Fruit fly (Drosophila melanogaster) whole organism, embryonic: ENCODE results near the gene AGO2.
A peak's percentile ranks its signal among the peaks of the same experiment; 100 is the strongest.

Experiments used
- Ada2b ChIP-seq: fragments of 200-800 bp; sonication (Bioruptor generic); IDR thresholded peaks from 2 replicates; pipeline ENCODE4 v1.3.6; 2022; ENCODE audit warnings: missing biosample characterization, missing genetic modification characterization
- Awh ChIP-seq: fragments of 200-800 bp; sonication (Bioruptor generic); IDR thresholded peaks from 2 replicates; pipeline ENCODE4, ENCODE4 v1.3.6; 2022; ENCODE audit warnings: missing biosample characterization, missing genetic modification characterization
- CG10321 ChIP-seq: fragments of 200-800 bp; sonication (Bioruptor generic); IDR thresholded peaks from 2 replicates; pipeline ENCODE4 v1.3.6; 2022; ENCODE audit warnings: missing biosample characterization, missing genetic modification characterization
- CG10959 ChIP-seq: fragments of 200-800 bp; sonication (Bioruptor generic); IDR thresholded peaks from 2 replicates; pipeline ENCODE4 v1.3.6; 2022; ENCODE audit warnings: missing biosample characterization, missing genetic modification characterization
- CG13775 ChIP-seq: fragments of 200-800 bp; sonication (Bioruptor generic); optimal IDR thresholded peaks from 3 replicates; lab custom pipeline; 2017; ENCODE audit warnings: missing biosample characterization, mild to moderate bottlenecking, missing genetic modification characterization
- CG13894 ChIP-seq: fragments of 200-800 bp; sonication (Bioruptor generic); optimal IDR thresholded peaks from 3 replicates; lab custom pipeline; 2018; ENCODE audit warnings: missing biosample characterization, mild to moderate bottlenecking, missing genetic modification characterization, moderate library complexity
- CG1529 ChIP-seq: fragments of 200-800 bp; sonication (Bioruptor generic); optimal IDR thresholded peaks from 3 replicates; lab custom pipeline; 2018; ENCODE audit warnings: missing biosample characterization, missing genetic modification characterization
- CG16779 ChIP-seq: fragments of 200-800 bp; sonication (Bioruptor generic); IDR thresholded peaks from 2 replicates; pipeline ENCODE4 v1.3.6; 2022; ENCODE audit warnings: missing biosample characterization, missing genetic modification characterization
- CG17612 ChIP-seq: fragments of 200-800 bp; sonication (Bioruptor generic); IDR thresholded peaks from 2 replicates; pipeline ENCODE4 v1.3.6; 2022; ENCODE audit warnings: missing biosample characterization, missing genetic modification characterization
- CG1792 ChIP-seq: fragments of 200-800 bp; sonication (Bioruptor generic); optimal IDR thresholded peaks from 2 replicates; lab custom pipeline; 2016; ENCODE audit warnings: missing biosample characterization, missing genetic modification characterization
- CG18599 ChIP-seq: fragments of 200-800 bp; sonication (Bioruptor generic); optimal IDR thresholded peaks from 3 replicates; lab custom pipeline; 2017; ENCODE audit warnings: missing biosample characterization, missing genetic modification characterization, mild to moderate bottlenecking, moderate library complexity, missing genetic modification reagents
- CG18619 ChIP-seq: fragments of 200-800 bp; sonication (Bioruptor generic); optimal IDR thresholded peaks from 3 replicates; lab custom pipeline; 2017; ENCODE audit warnings: missing biosample characterization, mild to moderate bottlenecking, missing genetic modification characterization
- CG2129 ChIP-seq: fragments of 200-800 bp; sonication (Bioruptor generic); IDR thresholded peaks from 2 replicates; pipeline ENCODE4 v1.3.6; 2022; ENCODE audit warnings: missing biosample characterization, missing genetic modification characterization; ENCODE audit not compliant: partially characterized antibody
- CG2678 ChIP-seq: fragments of 200-800 bp; sonication (Bioruptor generic); optimal IDR thresholded peaks from 3 replicates; lab custom pipeline; 2019; ENCODE audit warnings: missing biosample characterization, mild to moderate bottlenecking, missing genetic modification characterization, moderate library complexity
- CG2889 ChIP-seq: fragments of 200-800 bp; sonication (Bioruptor generic); IDR thresholded peaks from 3 replicates; pipeline ENCODE4 v1.3.6; 2022; ENCODE audit warnings: missing biosample characterization, missing genetic modification characterization
- CG3163 ChIP-seq: fragments of 200-800 bp; sonication (Bioruptor generic); optimal IDR thresholded peaks from 3 replicates; lab custom pipeline; 2016; ENCODE audit warnings: missing biosample characterization, missing genetic modification characterization
- CG34224 ChIP-seq: fragments of 200-800 bp; sonication (Bioruptor generic); IDR thresholded peaks from 3 replicates; pipeline ENCODE4 v1.3.6; 2022; ENCODE audit warnings: missing biosample characterization, missing genetic modification characterization; ENCODE audit not compliant: partially characterized antibody
- CG3726 ChIP-seq: fragments of 200-800 bp; sonication (Bioruptor generic); IDR thresholded peaks from 3 replicates; pipeline ENCODE4, ENCODE4 v1.3.6; 2022; ENCODE audit warnings: missing biosample characterization, missing genetic modification characterization
- CG43689 ChIP-seq: fragments of 200-800 bp; sonication (Bioruptor generic); IDR thresholded peaks from 2 replicates; pipeline ENCODE4 v1.3.6; 2022; ENCODE audit warnings: missing biosample characterization, missing genetic modification characterization
- CG4854 ChIP-seq: fragments of 200-800 bp; sonication (Bioruptor generic); optimal IDR thresholded peaks from 2 replicates; lab custom pipeline; 2016; ENCODE audit warnings: missing biosample characterization, missing genetic modification characterization, inconsistent platforms
- CG8290 ChIP-seq, 3 experiments: fragments of 200-800 bp; sonication (Bioruptor generic); optimal IDR thresholded peaks; 2 replicates each; lab custom pipeline; 2016 to 2019; ENCODE audit warnings: missing biosample characterization in 3 of 3, missing genetic modification characterization in 3 of 3, mild to moderate bottlenecking in 2 of 3, moderate library complexity in 1 of 3
- CTCF ChIP-seq: fragments of 200-800 bp; sonication (Bioruptor generic); optimal IDR thresholded peaks from 2 replicates; lab custom pipeline; 2017; ENCODE audit warnings: missing biosample characterization, mild to moderate bottlenecking, missing genetic modification characterization, moderate library complexity
- D19B ChIP-seq: fragments of 200-800 bp; sonication (Bioruptor generic); optimal IDR thresholded peaks from 2 replicates; lab custom pipeline; 2017; ENCODE audit warnings: missing biosample characterization, mild to moderate bottlenecking, missing genetic modification characterization
- HHEX ChIP-seq: fragments of 200-800 bp; sonication (Bioruptor generic); optimal IDR thresholded peaks from 3 replicates; lab custom pipeline; 2017; ENCODE audit warnings: missing biosample characterization, mild to moderate bottlenecking, missing genetic modification characterization, missing genetic modification reagents
- HLHmδ ChIP-seq: fragments of 200-800 bp; sonication (Bioruptor generic); optimal IDR thresholded peaks from 2 replicates; lab custom pipeline; 2018; ENCODE audit warnings: missing biosample characterization, mild to moderate bottlenecking, missing genetic modification characterization, moderate library complexity
- Hey ChIP-seq: fragments of 200-800 bp; sonication (Bioruptor generic); optimal IDR thresholded peaks from 3 replicates; lab custom pipeline; 2018; ENCODE audit warnings: missing biosample characterization, mild to moderate bottlenecking, missing genetic modification characterization
- HmgZ ChIP-seq: fragments of 200-800 bp; sonication (Bioruptor generic); optimal IDR thresholded peaks from 2 replicates; lab custom pipeline; 2018; ENCODE audit warnings: missing biosample characterization, mild to moderate bottlenecking, missing genetic modification characterization
- Hmx ChIP-seq: fragments of 200-800 bp; sonication (Bioruptor generic); optimal IDR thresholded peaks from 2 replicates; lab custom pipeline; 2016; ENCODE audit warnings: missing biosample characterization, missing genetic modification characterization
- Jarid2 ChIP-seq: fragments of 200-800 bp; sonication (Bioruptor generic); optimal IDR thresholded peaks from 3 replicates; lab custom pipeline; 2017; ENCODE audit warnings: mild to moderate bottlenecking, missing biosample characterization, missing genetic modification reagents, missing genetic modification characterization
- Neu2 ChIP-seq: fragments of 200-800 bp; sonication (Bioruptor generic); optimal IDR thresholded peaks from 3 replicates; lab custom pipeline; 2016; ENCODE audit warnings: missing biosample characterization, missing genetic modification characterization, borderline replicate concordance
- Spps ChIP-seq: fragments of 200-800 bp; sonication (Bioruptor generic); optimal IDR thresholded peaks from 2 replicates; lab custom pipeline; 2018; ENCODE audit warnings: missing biosample characterization, mild to moderate bottlenecking, missing genetic modification characterization
- Sry-β ChIP-seq: fragments of 200-800 bp; sonication (Bioruptor generic); optimal IDR thresholded peaks from 2 replicates; lab custom pipeline; 2018; ENCODE audit warnings: missing biosample characterization, mild to moderate bottlenecking, missing genetic modification characterization, moderate library complexity
- YL-1 ChIP-seq: fragments of 200-800 bp; sonication (Bioruptor generic); optimal IDR thresholded peaks from 3 replicates; lab custom pipeline; 2017; ENCODE audit warnings: missing biosample characterization, mild to moderate bottlenecking, missing genetic modification characterization
- cato ChIP-seq: fragments of 200-800 bp; sonication (Bioruptor generic); optimal IDR thresholded peaks from 2 replicates; lab custom pipeline; 2016; ENCODE audit warnings: missing biosample characterization, missing genetic modification characterization, borderline replicate concordance
- dan ChIP-seq: fragments of 200-800 bp; sonication (Bioruptor generic); IDR thresholded peaks from 2 replicates; pipeline ENCODE4 v1.3.6; 2022; ENCODE audit warnings: missing biosample characterization, missing genetic modification characterization
- dmrt11E ChIP-seq: fragments of 200-800 bp; sonication (Bioruptor generic); optimal IDR thresholded peaks from 3 replicates; lab custom pipeline; 2018; ENCODE audit warnings: missing biosample characterization, mild to moderate bottlenecking, missing genetic modification characterization, moderate library complexity
- ems ChIP-seq: fragments of 200-800 bp; sonication (Bioruptor generic); optimal IDR thresholded peaks from 3 replicates; lab custom pipeline; 2016; ENCODE audit warnings: missing biosample characterization, missing genetic modification characterization
- esg ChIP-seq: fragments of 200-800 bp; sonication (Bioruptor generic); conservative IDR thresholded peaks from 2 replicates; pipeline ENCODE4 v1.3.6; 2022; ENCODE audit warnings: missing biosample characterization, missing genetic modification characterization
- ftz-f1 ChIP-seq: fragments of 200-800 bp; sonication (Bioruptor generic); optimal IDR thresholded peaks from 2 replicates; lab custom pipeline; 2016; ENCODE audit warnings: missing biosample characterization, missing genetic modification characterization
- grn ChIP-seq: fragments of 200-800 bp; sonication (Bioruptor generic); optimal IDR thresholded peaks from 3 replicates; lab custom pipeline; 2017; ENCODE audit warnings: missing biosample characterization, missing genetic modification characterization
- gsb-n ChIP-seq: fragments of 200-800 bp; sonication (Bioruptor generic); optimal IDR thresholded peaks from 3 replicates; lab custom pipeline; 2018; ENCODE audit warnings: missing biosample characterization, mild to moderate bottlenecking, missing genetic modification characterization
- ken ChIP-seq: fragments of 200-800 bp; sonication (Bioruptor generic); IDR thresholded peaks from 3 replicates; pipeline ENCODE4 v1.3.6; 2022; ENCODE audit warnings: missing biosample characterization, missing genetic modification characterization
- lmd ChIP-seq: fragments of 200-800 bp; sonication (Bioruptor generic); IDR thresholded peaks from 2 replicates; pipeline ENCODE4 v1.3.6; 2022; ENCODE audit warnings: missing biosample characterization, missing genetic modification characterization
- mirr ChIP-seq: fragments of 200-800 bp; sonication (Bioruptor generic); optimal IDR thresholded peaks from 3 replicates; lab custom pipeline; 2018; ENCODE audit warnings: missing biosample characterization, mild to moderate bottlenecking, missing genetic modification characterization
- pho ChIP-seq: fragments of 200-800 bp; sonication (Bioruptor generic); optimal IDR thresholded peaks from 2 replicates; lab custom pipeline; 2016; ENCODE audit warnings: missing biosample characterization, missing genetic modification characterization
- ro ChIP-seq: fragments of 200-800 bp; sonication (Bioruptor generic); IDR thresholded peaks from 2 replicates; pipeline ENCODE4 v1.3.6; 2022; ENCODE audit warnings: missing biosample characterization, missing genetic modification characterization
- salm ChIP-seq: fragments of 200-800 bp; sonication (Bioruptor generic); optimal IDR thresholded peaks from 2 replicates; lab custom pipeline; 2018; ENCODE audit warnings: missing biosample characterization, mild to moderate bottlenecking, missing genetic modification characterization
- sens-2 ChIP-seq: fragments of 200-800 bp; sonication (Bioruptor generic); IDR thresholded peaks from 2 replicates; pipeline ENCODE4 v1.3.6; 2022; ENCODE audit warnings: missing biosample characterization, missing genetic modification characterization
- slbo ChIP-seq: fragments of 200-800 bp; sonication (Bioruptor generic); IDR thresholded peaks from 2 replicates; pipeline ENCODE4 v1.3.6; 2022; ENCODE audit warnings: missing biosample characterization, missing genetic modification characterization
- twi ChIP-seq: fragments of 200-800 bp; optimal IDR thresholded peaks from 2 replicates; lab custom pipeline; 2019; ENCODE audit warnings: missing biosample characterization, mild to moderate bottlenecking, missing genetic modification characterization, moderate library complexity
- wek ChIP-seq: fragments of 200-800 bp; sonication (Bioruptor generic); optimal IDR thresholded peaks from 3 replicates; lab custom pipeline; 2018; ENCODE audit warnings: missing biosample characterization, mild to moderate bottlenecking, missing genetic modification characterization, moderate library complexity

Gene AGO2

DNA sequence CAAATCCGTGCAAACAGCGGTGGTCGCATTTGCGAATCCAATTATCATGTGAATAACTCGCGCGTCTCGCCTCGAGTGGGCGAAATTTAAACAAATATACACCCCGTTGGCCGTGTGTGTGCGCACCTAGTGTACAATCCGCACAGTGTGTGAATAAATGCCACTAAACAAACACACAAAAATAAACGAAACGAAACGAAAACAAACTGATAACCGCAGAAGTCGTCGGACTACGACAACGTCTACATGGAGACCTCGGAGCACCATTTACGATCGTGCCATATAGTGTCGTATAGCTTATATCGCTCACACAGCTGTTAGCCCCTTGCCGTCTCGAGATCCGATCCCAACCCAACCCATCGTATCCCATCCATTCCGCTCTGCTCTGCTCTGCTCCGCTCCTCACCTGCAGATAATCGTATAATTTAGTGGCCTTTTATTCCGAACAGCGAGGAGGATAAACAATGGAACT, 12.6 kb downstream of the AGO2 start (continued):
- TF ChIP-seq CG1792 (peak; percentile 28), HmgZ (tag; lab: Kevin White, UChicago) (peak; percentile 85), lmd (no peak; the same call in 1 of the 2 replicates), slbo (GFP tag; lab: Robert Waterston, UW) (0 out of 2 replicates have a peak, but pooled peaks have one; percentile 14), pho (GFP tag; lab: Kevin White, UChicago) (peak; percentile 35), wek (peak; percentile 76), CG8290 (GFP tag; optimal IDR thresholded peaks at IDR 0.05; lab: Kevin White, UChicago) (peak; percentile 22), CG8290 (tag; optimal IDR thresholded peaks at IDR 0.05; lab: Kevin White, UChicago) (no peak), ro (GFP tag; lab: Robert Waterston, UW) (no peak), CG17612 (GFP tag; lab: Robert Waterston, UW) (no peak), Sry-β (no peak), HHEX (GFP tag; lab: Kevin White, UChicago) (peak; percentile 90), ken (GFP tag; lab: Robert Waterston, UW) (no peak), gsb-n (no peak), CG18599 (GFP tag; lab: Kevin White, UChicago) (peak; percentile 75), salm (peak; percentile 53), Hmx (GFP tag; lab: Kevin White, UChicago) (no peak), CG34224 (GFP tag; lab: Robert Waterston, UW) (no peak; the same call in 2 of the 3 replicates), Ada2b (GFP tag; lab: Robert Waterston, UW) (no peak), ems (GFP tag; lab: Kevin White, UChicago) (no peak), CG10321 (0 out of 2 replicates have a peak, but pooled peaks have one; percentile 22), grn (GFP tag; lab: Kevin White, UChicago) (no peak), ftz-f1 (peak; percentile 62), CG13775 (GFP tag; lab: Kevin White, UChicago) (peak; percentile 42), CG16779 (GFP tag; lab: Robert Waterston, UW) (peak; percentile 22; the same call in 1 of the 2 replicates), Jarid2 (no peak), Spps (tag; lab: Kevin White, UChicago) (no peak), sens-2 (GFP tag; lab: Robert Waterston, UW) (no peak), CG13894 (no peak), CG2678 (no peak), YL-1 (GFP tag; lab: Kevin White, UChicago) (peak; percentile 19), Hey (peak; percentile 92), CG2889 (GFP tag; lab: Robert Waterston, UW) (no peak), dmrt11E (peak; percentile 4), esg (GFP tag; lab: Robert Waterston, UW) (no peak), dan (GFP tag; lab: Robert Waterston, UW) (no peak), CG3726 (GFP tag; lab: Robert Waterston, UW) (no peak), cato (GFP tag; lab: Kevin White, UChicago) (no peak), CG10959 (GFP tag; lab: Robert Waterston, UW) (no peak), CG43689 (no peak; the same call in 1 of the 2 replicates), mirr (GFP tag; lab: Kevin White, UChicago) (peak; percentile 94), HLHmδ (GFP tag; lab: Kevin White, UChicago) (peak; percentile 77), CG18619 (GFP tag; lab: Kevin White, UChicago) (peak; percentile 53), D19B (no peak), twi (peak; percentile 3), CG4854 (GFP tag; lab: Kevin White, UChicago) (peak; percentile 63), Awh (peak; percentile 62), CG3163 (peak; percentile 19), CG1529 (GFP tag; lab: Kevin White, UChicago) (peak; percentile 71), CG2129 (GFP tag; lab: Robert Waterston, UW) (no peak), Neu2 (GFP tag; lab: Kevin White, UChicago) (no peak), CTCF (GFP tag; lab: Kevin White, UChicago) (no peak)
